Worm (Caenorhabditis elegans) whole organism, L4/young adult: ENCODE results near the gene B0228.9.

ENCODE experiments used
- W03F9.2 ChIP-seq: fragments of 150-350 bp; optimal IDR thresholded peaks from 2 replicates; lab custom pipeline; 2014; ENCODE audit warnings: missing biosample characterization, missing genetic modification characterization
- dao-5 ChIP-seq: sonication (generic microtip); optimal IDR thresholded peaks from 2 replicates; lab custom pipeline; 2016; ENCODE audit warnings: missing genotype, missing genetic modification characterization, moderate library complexity, missing compliant biosample characterization
- him-1 ChIP-seq: sonication (generic microtip); optimal IDR thresholded peaks from 2 replicates; lab custom pipeline; 2016; ENCODE audit warnings: missing genotype, missing genetic modification reagents, missing genetic modification characterization, missing compliant biosample characterization

The B0228.9 gene

ce11 chrII:7763569-7763968, at the start of gene B0228.9:
Gene B0228.9, minus strand, starts transcription at chrII:7763669.
- TF ChIP-seq W03F9.2 (no peak), him-1 (no peak), dao-5 (no peak)

ce11 chrII:7813237-7813636, 49.8 kb upstream of the B0228.9 start:
- no peak for TF ChIP-seq dao-5
- TF ChIP-seq him-1, result no peak
- TF ChIP-seq W03F9.2, result no peak

- no peak for TF ChIP-seq him-1
- TF ChIP-seq dao-5, result no peak
- no peak for TF ChIP-seq W03F9.2
Observed at ce11 chrII:7812332-7812731, 48.9 kb upstream of the B0228.9 start.

ce11 chrII:7810869-7811543, 47.5 kb upstream of the B0228.9 start, which contains the start of gene cki-1:
Gene cki-1, plus strand, starts transcription at chrII:7811240.
- TF ChIP-seq dao-5 (no peak), W03F9.2 (no peak), him-1 (no peak)

- TF ChIP-seq him-1 (no peak), W03F9.2 (no peak), dao-5 (no peak)
Observed at ce11 chrII:7810162-7810868, 46.8 kb upstream of the B0228.9 start.

ce11 chrII:7809358-7809914, 46.0 kb upstream of the B0228.9 start:
- no peak for TF ChIP-seq W03F9.2
- no peak for TF ChIP-seq dao-5
- TF ChIP-seq him-1, result no peak

ce11 chrII:7808950-7809349, 45.5 kb upstream of the B0228.9 start:
- TF ChIP-seq dao-5, result no peak
- no peak for TF ChIP-seq him-1
- TF ChIP-seq W03F9.2, result no peak

ce11 chrII:7808153-7808552, 44.7 kb upstream of the B0228.9 start:
- TF ChIP-seq dao-5, result no peak
- no peak for TF ChIP-seq him-1
- TF ChIP-seq W03F9.2, result no peak

ce11 chrII:7806872-7807271, 43.4 kb upstream of the B0228.9 start:
- no peak for TF ChIP-seq dao-5
- no peak for TF ChIP-seq W03F9.2
- no peak for TF ChIP-seq him-1

- TF ChIP-seq him-1 (no peak), dao-5 (no peak), W03F9.2 (no peak)
Observed at ce11 chrII:7806054-7806453, 42.6 kb upstream of the B0228.9 start.

ce11 chrII:7803174-7803573, 39.7 kb upstream of the B0228.9 start:
- TF ChIP-seq him-1, result no peak
- TF ChIP-seq dao-5, result no peak
- no peak for TF ChIP-seq W03F9.2

- no peak for TF ChIP-seq W03F9.2
- TF ChIP-seq him-1, result no peak
Observed at ce11 chrII:7801899-7802298, 38.4 kb upstream of the B0228.9 start.

ce11 chrII:7801255-7801654, 37.8 kb upstream of the B0228.9 start:
- TF ChIP-seq W03F9.2 (no peak), him-1 (no peak), dao-5 (no peak)

- TF ChIP-seq him-1, result no peak
- no peak for TF ChIP-seq W03F9.2
- no peak for TF ChIP-seq dao-5
Observed at ce11 chrII:7795299-7795698, 31.8 kb upstream of the B0228.9 start.

ce11 chrII:7794222-7794621, 30.8 kb upstream of the B0228.9 start, which contains the start of gene glr-4:
Gene glr-4, minus strand, starts transcription at chrII:7794322.
- TF ChIP-seq W03F9.2 (no peak), him-1 (no peak), dao-5 (no peak)

ce11 chrII:7792514-7792913, 29.0 kb upstream of the B0228.9 start:
- TF ChIP-seq dao-5 (no peak), W03F9.2 (no peak), him-1 (no peak)
